Worm (Caenorhabditis elegans) whole organism, L3 larva: ENCODE data around the gene W03F9.1.

ENCODE experiments used
- R02D3.7 ChIP-seq: fragments of 150-350 bp; optimal IDR thresholded peaks from 2 replicates; lab custom pipeline; 2014; ENCODE audit warnings: missing biosample characterization, missing genetic modification characterization
- ZK546.5 ChIP-seq: sonication (generic microtip); optimal IDR thresholded peaks from 2 replicates; lab custom pipeline; 2017; ENCODE audit warnings: missing biosample characterization, missing genetic modification characterization
- aly-2 ChIP-seq: fragments of 150-350 bp; optimal IDR thresholded peaks from 2 replicates; lab custom pipeline; 2014; ENCODE audit warnings: missing biosample characterization, missing genetic modification characterization
- ama-1 ChIP-seq: fragments of 150-350 bp; optimal IDR thresholded peaks from 2 replicates; lab custom pipeline; 2018
- ceh-16 ChIP-seq: sonication (generic microtip); optimal IDR thresholded peaks from 2 replicates; lab custom pipeline; 2017; ENCODE audit warnings: missing biosample characterization, missing genetic modification characterization
- ceh-82 ChIP-seq: fragments of 150-350 bp; optimal IDR thresholded peaks from 2 replicates; lab custom pipeline; 2014; ENCODE audit warnings: missing biosample characterization, missing genetic modification characterization
- daf-12 ChIP-seq: fragments of 150-350 bp; optimal IDR thresholded peaks from 2 replicates; lab custom pipeline; 2014; ENCODE audit warnings: missing biosample characterization, missing genetic modification reagents, missing genetic modification characterization
- egl-5 ChIP-seq: fragments of 150-350 bp; optimal IDR thresholded peaks from 2 replicates; lab custom pipeline; 2017; ENCODE audit warnings: missing biosample characterization, missing genetic modification reagents, missing genetic modification characterization, inconsistent platforms
- elt-1 ChIP-seq: fragments of 150-350 bp; optimal IDR thresholded peaks from 2 replicates; lab custom pipeline; 2014; ENCODE audit warnings: missing biosample characterization, missing genetic modification characterization
- elt-2 ChIP-seq: sonication (generic microtip); optimal IDR thresholded peaks from 2 replicates; lab custom pipeline; 2016; ENCODE audit warnings: missing genetic modification reagents, mild to moderate bottlenecking, missing genetic modification characterization, missing compliant biosample characterization
- elt-3 ChIP-seq, 3 experiments: fragments of 150-350 bp in 1 of 3; sonication (generic microtip) in 2 of 3; optimal IDR thresholded peaks; 2 replicates in 2 of 3; 4 replicates in 1 of 3; lab custom pipeline; 2014 to 2017; ENCODE audit warnings: missing biosample characterization in 3 of 3, missing genetic modification characterization in 3 of 3
- fos-1 ChIP-seq: fragments of 150-350 bp; optimal IDR thresholded peaks from 2 replicates; lab custom pipeline; 2014; ENCODE audit warnings: missing biosample characterization, missing genetic modification characterization
- hmg-11 ChIP-seq: sonication (generic microtip); optimal IDR thresholded peaks from 2 replicates; lab custom pipeline; 2016; ENCODE audit warnings: missing genetic modification characterization, missing compliant biosample characterization
- jun-1 ChIP-seq: fragments of 150-350 bp; optimal IDR thresholded peaks from 2 replicates; lab custom pipeline; 2014; ENCODE audit warnings: missing biosample characterization, missing genetic modification reagents, missing genetic modification characterization
- lin-15B ChIP-seq: fragments of 150-350 bp; optimal IDR thresholded peaks from 2 replicates; lab custom pipeline; 2014; ENCODE audit warnings: missing biosample characterization, missing genetic modification characterization
- lin-39 ChIP-seq: fragments of 150-350 bp; optimal IDR thresholded peaks from 2 replicates; lab custom pipeline; 2018; ENCODE audit warnings: missing biosample characterization, missing genetic modification reagents, missing genetic modification characterization
- mdl-1 ChIP-seq: fragments of 150-350 bp; optimal IDR thresholded peaks from 2 replicates; lab custom pipeline; 2014; ENCODE audit warnings: missing biosample characterization, missing genetic modification characterization
- mml-1 ChIP-seq: fragments of 150-350 bp; sonication (generic microtip); optimal IDR thresholded peaks from 3 replicates; lab custom pipeline; 2014; ENCODE audit warnings: missing biosample characterization, missing genetic modification characterization
- nfya-1 ChIP-seq: sonication (generic microtip); optimal IDR thresholded peaks from 2 replicates; lab custom pipeline; 2017; ENCODE audit warnings: missing genetic modification characterization, mild to moderate bottlenecking, missing compliant biosample characterization, antibody characterized with exemption, moderate library complexity; ENCODE audit not compliant: insufficient read depth
- nhr-11 ChIP-seq: fragments of 150-350 bp; optimal IDR thresholded peaks from 2 replicates; lab custom pipeline; 2014; ENCODE audit warnings: missing biosample characterization, missing genetic modification characterization
- nhr-12 ChIP-seq: fragments of 150-350 bp; optimal IDR thresholded peaks from 2 replicates; lab custom pipeline; 2014; ENCODE audit warnings: missing biosample characterization, missing genetic modification characterization
- nhr-23 ChIP-seq: fragments of 150-350 bp; optimal IDR thresholded peaks from 2 replicates; lab custom pipeline; 2014; ENCODE audit warnings: missing biosample characterization, missing genetic modification reagents, missing genetic modification characterization
- nhr-25 ChIP-seq: sonication (generic microtip); optimal IDR thresholded peaks from 2 replicates; lab custom pipeline; 2017; ENCODE audit warnings: missing biosample characterization, missing genetic modification characterization
- nhr-28 ChIP-seq: fragments of 150-350 bp; optimal IDR thresholded peaks from 2 replicates; lab custom pipeline; 2014; ENCODE audit warnings: missing biosample characterization, missing genetic modification characterization
- nhr-43 ChIP-seq: sonication (generic microtip); optimal IDR thresholded peaks from 2 replicates; lab custom pipeline; 2016; ENCODE audit warnings: mild to moderate bottlenecking, missing genetic modification characterization, missing compliant biosample characterization; ENCODE audit not compliant: poor library complexity, severe bottlenecking
- nhr-76 ChIP-seq: fragments of 150-350 bp; sonication (generic microtip); optimal IDR thresholded peaks from 5 replicates; lab custom pipeline; 2014; ENCODE audit warnings: missing biosample characterization, missing genetic modification characterization
- nhr-77 ChIP-seq: fragments of 150-350 bp; optimal IDR thresholded peaks from 2 replicates; lab custom pipeline; 2014; ENCODE audit warnings: missing biosample characterization, missing genetic modification characterization
- pha-4 ChIP-seq: fragments of 150-350 bp; optimal IDR thresholded peaks from 2 replicates; lab custom pipeline; 2014; ENCODE audit warnings: missing biosample characterization, missing genetic modification reagents, missing genetic modification characterization
- pqm-1 ChIP-seq: fragments of 150-350 bp; optimal IDR thresholded peaks from 2 replicates; lab custom pipeline; 2017; ENCODE audit warnings: missing biosample characterization, missing genetic modification characterization, inconsistent platforms
- sea-2 ChIP-seq: fragments of 150-350 bp; sonication (generic microtip); optimal IDR thresholded peaks from 4 replicates; lab custom pipeline; 2014; ENCODE audit warnings: missing biosample characterization, missing genetic modification reagents, missing genetic modification characterization
- snpc-4 ChIP-seq: fragments of 150-350 bp; optimal IDR thresholded peaks from 2 replicates; lab custom pipeline; 2014; ENCODE audit warnings: missing biosample characterization, missing genetic modification characterization
- tbx-2 ChIP-seq: sonication (generic microtip); optimal IDR thresholded peaks from 2 replicates; lab custom pipeline; 2016; ENCODE audit warnings: mild to moderate bottlenecking, missing genetic modification characterization, missing compliant biosample characterization
- unc-62 ChIP-seq: fragments of 150-350 bp; sonication (generic microtip); optimal IDR thresholded peaks from 4 replicates; lab custom pipeline; 2014; ENCODE audit warnings: missing biosample characterization, missing genetic modification reagents, missing genetic modification characterization
- zag-1 ChIP-seq: fragments of 150-350 bp; optimal IDR thresholded peaks from 2 replicates; lab custom pipeline; 2014; ENCODE audit warnings: missing biosample characterization, missing genetic modification characterization
- ztf-4 ChIP-seq: fragments of 150-350 bp; optimal IDR thresholded peaks from 2 replicates; lab custom pipeline; 2014; ENCODE audit warnings: missing biosample characterization, missing genetic modification characterization

The W03F9.1 gene

DNA sequence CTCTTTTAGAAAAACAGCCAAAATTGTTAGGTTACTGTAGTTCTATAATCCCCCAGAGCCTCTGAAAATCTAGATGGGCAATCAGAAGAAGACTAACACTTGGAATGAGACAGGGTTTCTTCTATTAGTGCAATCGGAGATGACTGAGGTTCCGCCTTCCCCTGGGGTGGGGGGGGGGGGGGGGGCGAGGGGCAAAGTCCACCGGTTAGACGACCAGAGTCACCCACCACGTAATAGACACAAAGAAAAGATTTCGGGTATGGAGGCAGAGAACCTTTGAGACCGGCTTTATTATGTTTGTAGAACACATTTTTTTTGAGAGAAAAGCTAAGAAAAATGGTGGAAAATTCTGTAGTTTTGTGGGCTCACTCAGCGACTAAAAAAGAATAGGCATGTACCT, 25.6 kb upstream of the W03F9.1 start:
- no peak for TF ChIP-seq unc-62 (GFP tag; lab: Kevin White, UChicago)
- TF ChIP-seq hmg-11 (tag; lab: Kevin White, UChicago) = peak; percentile 31
- TF ChIP-seq, all 47 proteins: peak for 1

ce11 chrV:151310-151709, 24.8 kb upstream of the W03F9.1 start, which contains the start of gene W03F9.4:
Gene W03F9.4, minus strand, starts transcription at chrV:151388.
- TF ChIP-seq mdl-1 (no peak), pqm-1 (peak; percentile 45), R02D3.7 (no peak)

DNA sequence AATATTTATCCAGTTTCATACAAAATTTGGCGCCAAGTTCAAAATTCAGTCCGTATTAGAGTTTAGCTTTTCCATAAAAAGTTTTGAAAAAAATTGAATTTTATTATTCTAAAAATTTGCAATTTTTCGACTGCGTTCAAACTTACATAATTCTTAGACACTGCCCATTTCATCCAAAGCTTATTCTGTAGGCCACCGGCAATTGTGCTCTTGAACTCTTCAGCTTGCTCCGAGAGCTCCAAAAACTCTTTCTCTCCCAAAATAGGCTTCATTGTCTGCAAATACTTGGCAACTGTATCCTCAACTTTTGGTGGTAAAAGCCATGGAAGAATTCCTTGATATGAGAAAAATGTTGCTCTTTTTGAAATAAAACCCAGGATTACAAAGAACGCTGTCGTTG, 23.5 kb upstream of the W03F9.1 start:
- TF ChIP-seq tbx-2 (tag; lab: Kevin White, UChicago) (no peak), aly-2 (tag; lab: Kevin White, UChicago) (no peak), elt-2 (tag; lab: Kevin White, UChicago) (no peak), nhr-12 (tag; lab: Kevin White, UChicago) (no peak), nhr-25 (tag; lab: Kevin White, UChicago) (no peak), lin-39 (tag; lab: Kevin White, UChicago) (no peak), daf-12 (no peak), nhr-11 (tag; lab: Kevin White, UChicago) (no peak), mml-1 (tag; lab: Kevin White, UChicago) (no peak), ceh-16 (tag; lab: Kevin White, UChicago) (no peak), ceh-82 (tag; lab: Kevin White, UChicago) (no peak), pqm-1 (no peak), nhr-77 (no peak), jun-1 (tag; lab: Kevin White, UChicago) (no peak), zag-1 (no peak), egl-5 (tag; lab: Kevin White, UChicago) (no peak), elt-3 (tag; optimal IDR thresholded peaks at IDR 0.05; lab: Kevin White, UChicago) (no peak)

DNA sequence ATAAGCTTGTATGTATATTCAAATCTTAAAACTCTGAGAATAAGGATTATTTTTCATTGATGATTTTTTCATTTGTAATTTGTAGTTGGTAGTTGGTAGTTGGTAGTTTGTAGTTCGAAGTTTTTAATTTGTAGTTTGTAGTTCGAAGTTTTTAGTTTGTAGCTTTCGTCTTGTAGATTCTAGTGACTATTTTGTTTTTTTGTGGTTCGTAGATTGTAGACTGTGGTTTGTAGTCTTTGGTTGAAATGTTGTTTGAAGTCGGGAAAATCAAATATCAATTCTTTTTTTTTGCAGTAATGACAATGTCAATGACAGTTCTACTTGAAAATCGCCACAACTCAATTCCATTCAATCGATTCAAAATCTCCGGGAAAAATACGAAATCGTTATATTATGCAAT, 19.2 kb upstream of the W03F9.1 start:
- TF ChIP-seq nhr-25 (tag; lab: Kevin White, UChicago) (no peak), nhr-43 (tag; lab: Kevin White, UChicago) (no peak), snpc-4 (no peak), nhr-23 (tag; lab: Kevin White, UChicago) (no peak), daf-12 (no peak), lin-39 (tag; lab: Kevin White, UChicago) (no peak), pqm-1 (no peak), nhr-11 (tag; lab: Kevin White, UChicago) (no peak), ceh-16 (tag; lab: Kevin White, UChicago) (no peak), elt-1 (tag; lab: Kevin White, UChicago) (no peak)
- TF ChIP-seq, all 47 proteins: peak for 0

DNA sequence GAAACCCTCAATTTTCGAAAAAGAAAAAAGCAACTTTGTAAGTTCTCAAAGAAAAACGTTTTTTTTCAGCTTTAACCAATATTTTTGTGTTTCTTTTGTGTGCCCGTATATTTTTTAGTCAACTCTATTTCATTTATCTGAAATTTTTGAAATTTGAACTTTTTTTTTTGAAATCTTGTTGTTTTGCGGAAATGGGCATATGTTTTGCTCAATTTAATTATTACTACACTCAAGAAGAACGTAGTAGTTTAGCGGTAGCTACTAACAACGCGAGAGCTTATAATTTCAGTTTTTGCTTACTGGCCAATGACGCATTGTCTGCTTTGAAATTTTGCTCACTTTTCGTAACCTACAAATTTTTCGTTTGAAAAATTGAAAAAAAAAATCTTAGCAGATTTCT, 18.3 kb upstream of the W03F9.1 start, which contains the start of gene srh-82:
TSS of gene srh-82 (plus strand) at position 301 of the 400 bp plus-strand sequence.
- TF ChIP-seq elt-1 (tag; lab: Kevin White, UChicago) (no peak), ama-1 (lab: Kevin White, UChicago) (no peak), sea-2 (GFP tag; lab: Kevin White, UChicago) (no peak), pha-4 (tag; lab: Kevin White, UChicago) (no peak), nhr-11 (tag; lab: Kevin White, UChicago) (no peak), ceh-82 (tag; lab: Kevin White, UChicago) (no peak), elt-2 (tag; lab: Kevin White, UChicago) (no peak), egl-5 (tag; lab: Kevin White, UChicago) (no peak), nhr-43 (tag; lab: Kevin White, UChicago) (no peak)
- TF ChIP-seq, all 47 proteins: peak for 0

DNA sequence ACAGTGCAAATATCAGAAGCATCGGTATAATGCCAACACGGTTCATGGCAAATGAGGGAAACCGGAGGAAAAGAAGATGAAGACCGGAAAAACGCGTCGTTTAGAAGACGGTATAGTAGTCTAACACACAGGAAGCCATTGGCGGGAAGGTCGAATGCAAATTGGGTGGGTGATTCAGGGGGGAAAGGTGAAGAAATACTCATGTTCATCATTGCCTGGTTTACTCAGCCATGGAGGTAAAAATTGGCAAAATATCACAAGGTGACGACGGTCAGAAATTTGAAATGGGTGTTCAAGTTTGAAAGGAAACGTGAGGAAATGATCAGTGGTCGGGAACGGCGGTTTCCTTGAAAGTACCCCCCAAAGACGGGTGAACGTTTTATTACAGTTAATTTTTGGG, 14.7 kb upstream of the W03F9.1 start, which contains the start of gene W03F9.11:
TSS of gene W03F9.11 (minus strand) at position 101 of the 400 bp plus-strand sequence.
- TF ChIP-seq nfya-1 (no peak), nhr-76 (no peak), tbx-2 (tag; lab: Kevin White, UChicago) (no peak), lin-39 (tag; lab: Kevin White, UChicago) (no peak), ztf-4 (tag; lab: Kevin White, UChicago) (no peak), ZK546.5 (tag; lab: Kevin White, UChicago) (no peak), jun-1 (tag; lab: Kevin White, UChicago) (no peak), sea-2 (GFP tag; lab: Kevin White, UChicago) (no peak), lin-15B (tag; lab: Kevin White, UChicago) (no peak), mdl-1 (no peak), fos-1 (tag; lab: Kevin White, UChicago) (no peak), nhr-12 (tag; lab: Kevin White, UChicago) (no peak), nhr-23 (tag; lab: Kevin White, UChicago) (no peak), hmg-11 (tag; lab: Kevin White, UChicago) (no peak), nhr-28 (no peak)
